Fruit fly (Drosophila melanogaster): Measurements from ENCODE around the gene CecC.

The CecC gene

dm6 chr3R:30203104-30203986, 12.9 kb upstream of the CecC start (continued):
- TF ChIP-seq Abd-B (GFP tag; optimal IDR thresholded peaks at IDR 0.05) (peak; percentile 97), Hr51 (GFP tag; optimal IDR thresholded peaks at IDR 0.05) (peak; percentile 90 to 94), Gug (GFP tag; IDR thresholded peaks at IDR 0.05) (peak; percentile 94), CG8924 (tag; optimal IDR thresholded peaks at IDR 0.05) (peak; percentile 97), CG11398 (GFP tag; optimal IDR thresholded peaks at IDR 0.05) (peak; percentile 93), MTF-1 (GFP tag; optimal IDR thresholded peaks at IDR 0.05; ENCODE audit: borderline replicate concordance) (peak; percentile 81), gsb (GFP tag; IDR thresholded peaks at IDR 0.05) (peak; percentile 85), vfl (GFP tag; optimal IDR thresholded peaks at IDR 0.05) (peak; percentile 92), CG9215 (GFP tag; IDR thresholded peaks at IDR 0.05) (peak; percentile 90), bigmax (GFP tag; optimal IDR thresholded peaks at IDR 0.05) (no peak), Spps (tag; optimal IDR thresholded peaks at IDR 0.05) (peak; percentile 80), fru (optimal IDR thresholded peaks at IDR 0.05) (no peak), D19B (GFP tag; optimal IDR thresholded peaks at IDR 0.05) (peak; percentile 93), BEAF-32 (GFP tag; optimal IDR thresholded peaks at IDR 0.05) (peak; percentile 28), CG1832 (GFP tag; optimal IDR thresholded peaks at IDR 0.05) (no peak), CG4854 (GFP tag; optimal IDR thresholded peaks at IDR 0.05) (peak; percentile 97), CG5953 (GFP tag; IDR thresholded peaks at IDR 0.05) (peak; percentile 95), pho (GFP tag; optimal IDR thresholded peaks at IDR 0.05) (peak; percentile 95), danr (GFP tag; IDR thresholded peaks at IDR 0.05) (peak; percentile 88), dimm (GFP tag; IDR thresholded peaks at IDR 0.05) (peak; percentile 94), Doc2 (GFP tag; IDR thresholded peaks at IDR 0.05) (0 out of 2 replicates have a peak, but pooled peaks have one; percentile 54), gro (GFP tag; optimal IDR thresholded peaks at IDR 0.05) (peak; percentile 98), ken (GFP tag; IDR thresholded peaks at IDR 0.05) (peak; percentile 91), CG17359 (tag; optimal IDR thresholded peaks at IDR 0.05) (peak; percentile 98), HLH4C (GFP tag; IDR thresholded peaks at IDR 0.05; ENCODE audit: partially characterized antibody) (0 out of 3 replicates have a peak, but pooled peaks have one; percentile 29), CG14710 (tag; optimal IDR thresholded peaks at IDR 0.05) (peak; percentile 95), CG9727 (GFP tag; optimal IDR thresholded peaks at IDR 0.05) (peak; percentile 97), CG7963 (GFP tag; IDR thresholded peaks at IDR 0.05; ENCODE audit: partially characterized antibody) (no peak), crp (GFP tag; optimal IDR thresholded peaks at IDR 0.05) (peak in 1 of 2 experiments; percentile 46), TFAM (GFP tag; optimal IDR thresholded peaks at IDR 0.05) (peak; percentile 87), dan (GFP tag; IDR thresholded peaks at IDR 0.05) (peak; percentile 50), C15 (GFP tag; IDR thresholded peaks at IDR 0.05) (peak; percentile 90; the same call in 2 of the 3 replicates), CG13775 (GFP tag; optimal IDR thresholded peaks at IDR 0.05) (peak; percentile 85), vvl (GFP tag; IDR thresholded peaks at IDR 0.05) (peak; percentile 95), NC2β (GFP tag; optimal IDR thresholded peaks at IDR 0.05) (peak; percentile 84), fd102C (GFP tag; optimal IDR thresholded peaks at IDR 0.05) (peak; percentile 22), Eip74EF (GFP tag; optimal IDR thresholded peaks at IDR 0.05) (peak in 1 of 2 experiments; percentile 97), en (GFP tag; optimal IDR thresholded peaks at IDR 0.05) (peak; percentile 89), CG4328 (GFP tag; optimal IDR thresholded peaks at IDR 0.05) (peak; percentile 90), cwo (GFP tag; optimal IDR thresholded peaks at IDR 0.05) (peak; percentile 97), stwl (tag; optimal IDR thresholded peaks at IDR 0.05) (peak; percentile 8), ab (GFP tag; optimal IDR thresholded peaks at IDR 0.05) (peak; percentile 81), CrebB (tag; optimal IDR thresholded peaks at IDR 0.05) (peak; percentile 78), B-H1 (GFP tag; IDR thresholded peaks at IDR 0.05) (peak; percentile 84), zfh2 (GFP tag; optimal IDR thresholded peaks at IDR 0.05) (peak; percentile 96), CG10321 (GFP tag; IDR thresholded peaks at IDR 0.05) (peak; percentile 53; the same call in 1 of the 2 replicates), CG10274 (GFP tag; optimal IDR thresholded peaks at IDR 0.05) (peak; percentile 100), CG11696 (GFP tag; IDR thresholded peaks at IDR 0.05) (peak; percentile 75)

All from whole organism, embryonic.